Worm (Caenorhabditis elegans): Measurements from ENCODE around the gene ugt-47.

DNA sequence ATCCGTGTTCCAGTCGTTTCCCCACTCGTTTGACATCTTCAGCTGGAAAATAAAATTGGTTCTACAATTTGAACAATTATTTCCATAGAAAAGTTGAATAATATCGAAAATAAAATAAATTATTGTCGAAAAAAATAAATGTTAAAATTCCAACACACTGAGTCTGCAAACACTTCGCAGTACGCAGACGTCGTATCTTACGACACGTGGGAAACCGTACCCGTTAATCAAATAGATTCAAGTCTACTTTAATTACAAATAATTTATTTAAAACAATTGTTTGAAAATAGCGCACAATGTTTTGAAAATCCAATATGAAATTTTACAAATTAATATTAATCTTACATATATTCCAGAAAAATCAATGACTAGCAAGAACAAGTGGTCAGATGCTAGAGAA is 43.5 kb downstream of the ugt-47 start, which contains the start of gene yif-1:
- TF ChIP-seq jun-1 (tag; optimal IDR thresholded peaks at IDR 0.05) (no peak), nhr-77 (tag; optimal IDR thresholded peaks at IDR 0.05) (no peak), elt-3 (tag; optimal IDR thresholded peaks at IDR 0.05) (no peak), nhr-12 (tag; optimal IDR thresholded peaks at IDR 0.05) (no peak)

Measured in whole organism, L3 larva.